Worm (Caenorhabditis elegans): Measurements from ENCODE around the gene gas-1.

- no peak for TF ChIP-seq pha-4 (tag; optimal IDR thresholded peaks at IDR 0.05)
- TF ChIP-seq B0035.1 (tag; optimal IDR thresholded peaks at IDR 0.05), result no peak
Observed at ce11 chrX:15616443-15616842, 26.2 kb upstream of the gas-1 start, which contains the start of gene ergi-3.
